Fruit fly (Drosophila melanogaster): ENCODE measurements around the gene CG8814.

The CG8814 gene

DNA sequence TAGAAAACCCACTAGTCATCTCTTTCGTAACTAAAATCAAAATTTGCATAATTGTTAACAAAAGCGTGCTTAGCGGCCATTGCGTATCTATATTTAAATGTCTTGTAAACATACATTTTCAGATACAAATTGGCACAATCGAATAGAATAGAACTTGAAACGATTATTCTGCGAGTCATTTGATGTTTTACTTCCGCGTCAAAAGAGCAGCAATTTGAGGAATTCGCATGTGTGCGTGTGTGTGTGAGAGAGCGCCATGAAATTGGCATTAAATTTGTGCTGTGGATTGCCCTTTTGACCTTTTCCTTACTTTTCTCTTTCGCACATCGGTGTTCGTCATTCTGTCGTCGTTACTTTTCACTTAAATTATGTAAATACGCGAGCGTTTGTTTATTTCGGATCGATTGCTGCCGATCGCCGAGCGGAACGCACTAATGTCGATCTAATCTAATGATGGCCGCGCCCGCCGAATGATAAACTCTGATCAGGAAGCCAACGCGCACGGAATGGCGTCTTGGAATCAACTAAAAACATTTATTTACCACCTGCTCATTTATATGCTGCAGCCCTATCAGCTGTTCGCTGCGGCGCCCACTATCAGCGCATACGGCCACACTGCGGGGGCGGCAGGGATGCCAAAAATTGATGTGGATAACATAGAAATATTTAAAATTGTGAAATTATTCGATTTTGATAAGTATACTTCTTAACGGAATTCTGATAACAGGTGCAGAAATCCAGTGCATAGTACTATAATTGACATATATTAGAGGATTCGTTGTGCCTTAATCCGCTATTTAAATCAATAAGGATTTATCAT is 10.2 kb downstream of the CG8814 start:
- TF ChIP-seq CG8159 (tag; optimal IDR thresholded peaks at IDR 0.05) (peak; percentile 10), CG4496 (GFP tag; IDR thresholded peaks at IDR 0.05) (peak; percentile 53), Snoo (tag; optimal IDR thresholded peaks at IDR 0.05) (no peak), CG32121 (GFP tag; IDR thresholded peaks at IDR 0.05) (peak; percentile 36), gl (tag; optimal IDR thresholded peaks at IDR 0.05) (peak; percentile 3), CG8301 (tag; optimal IDR thresholded peaks at IDR 0.05) (no peak), CG17806 (tag; optimal IDR thresholded peaks at IDR 0.05) (no peak), CG14655 (GFP tag; optimal IDR thresholded peaks at IDR 0.05) (no peak), D1 (tag; optimal IDR thresholded peaks at IDR 0.05) (no peak), Pif1A (GFP tag; optimal IDR thresholded peaks at IDR 0.05) (no peak), Ets98B (GFP tag; IDR thresholded peaks at IDR 0.05) (peak; percentile 32), CG15710 (tag; optimal IDR thresholded peaks at IDR 0.05) (peak; percentile 26), CG10348 (GFP tag; IDR thresholded peaks at IDR 0.05) (no peak), CG13204 (GFP tag; optimal IDR thresholded peaks at IDR 0.05) (no peak), EcR (GFP tag; optimal IDR thresholded peaks at IDR 0.05) (no peak), rn (GFP tag; IDR thresholded peaks at IDR 0.05) (0 out of 2 replicates have a peak, but pooled peaks have one; percentile 33), CG9948 (tag; optimal IDR thresholded peaks at IDR 0.05) (no peak), CG12605 (GFP tag; IDR thresholded peaks at IDR 0.05) (peak; percentile 36; the same call in 1 of the 2 replicates), CG34367 (tag; optimal IDR thresholded peaks at IDR 0.05) (no peak), Pif1B (GFP tag; optimal IDR thresholded peaks at IDR 0.05) (no peak), fd96Ca (GFP tag; IDR thresholded peaks at IDR 0.05) (no peak)

- TF ChIP-seq rn (GFP tag; IDR thresholded peaks at IDR 0.05), result no peak
- peak; percentile 73; the same call in 2 of the 3 replicates for TF ChIP-seq CG4496 (GFP tag; IDR thresholded peaks at IDR 0.05)
- no peak for TF ChIP-seq D1 (tag; optimal IDR thresholded peaks at IDR 0.05)
- TF ChIP-seq CG10348 (GFP tag; IDR thresholded peaks at IDR 0.05), result no peak
- no peak for TF ChIP-seq CG32121 (GFP tag; IDR thresholded peaks at IDR 0.05)
- peak; percentile 17 for TF ChIP-seq EcR (GFP tag; optimal IDR thresholded peaks at IDR 0.05)
- no peak for TF ChIP-seq CG8301 (tag; optimal IDR thresholded peaks at IDR 0.05)
- TF ChIP-seq fd96Ca (GFP tag; IDR thresholded peaks at IDR 0.05), result peak; percentile 75; the same call in 2 of the 3 replicates
- TF ChIP-seq CG8159 (tag; optimal IDR thresholded peaks at IDR 0.05), result peak; percentile 5
- no peak for TF ChIP-seq CG34367 (tag; optimal IDR thresholded peaks at IDR 0.05)
- TF ChIP-seq CG14655 (GFP tag; optimal IDR thresholded peaks at IDR 0.05), result peak; percentile 38
- TF ChIP-seq CG9948 (tag; optimal IDR thresholded peaks at IDR 0.05), result no peak
- TF ChIP-seq Pif1B (GFP tag; optimal IDR thresholded peaks at IDR 0.05), result peak; percentile 28
- peak; percentile 7; the same call in 1 of the 2 replicates for TF ChIP-seq CG12605 (GFP tag; IDR thresholded peaks at IDR 0.05)
- TF ChIP-seq CG13204 (GFP tag; optimal IDR thresholded peaks at IDR 0.05), result no peak
- peak; percentile 53 for TF ChIP-seq Pif1A (GFP tag; optimal IDR thresholded peaks at IDR 0.05)
- TF ChIP-seq Ets98B (GFP tag; IDR thresholded peaks at IDR 0.05), result peak; percentile 25; the same call in 1 of the 2 replicates
- TF ChIP-seq CG17806 (tag; optimal IDR thresholded peaks at IDR 0.05), result no peak
- TF ChIP-seq Snoo (tag; optimal IDR thresholded peaks at IDR 0.05), result no peak
- no peak for TF ChIP-seq gl (tag; optimal IDR thresholded peaks at IDR 0.05)
- TF ChIP-seq CG15710 (tag; optimal IDR thresholded peaks at IDR 0.05), result no peak
These were observed 11.0 kb downstream of the CG8814 start, which contains the start of the genes NTPase and lilli for dm6 chr2L:2885503-2886225. Gene NTPase, minus strand, starts transcription at chr2L:2885850. Gene lilli, plus strand, starts transcription at chr2L:2885929.

DNA sequence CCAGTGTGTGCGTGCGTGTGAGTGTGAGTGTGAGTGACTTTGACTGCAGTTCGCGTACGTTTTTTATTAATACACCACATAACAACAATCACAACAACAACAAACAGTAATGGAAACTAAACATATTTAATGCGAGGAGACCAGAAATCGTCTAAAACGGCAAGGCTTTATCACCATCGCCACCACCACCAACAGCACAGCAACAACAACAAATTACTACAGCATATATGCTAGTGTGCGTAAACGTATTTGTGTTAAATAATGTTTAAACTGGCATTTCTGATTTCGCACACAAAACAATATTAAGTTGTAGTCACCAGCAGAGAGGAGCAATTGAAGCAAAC is 11.5 kb downstream of the CG8814 start:
- TF ChIP-seq Snoo (tag; optimal IDR thresholded peaks at IDR 0.05), result no peak
- no peak for TF ChIP-seq Pif1B (GFP tag; optimal IDR thresholded peaks at IDR 0.05)
- TF ChIP-seq rn (GFP tag; IDR thresholded peaks at IDR 0.05), result no peak
- TF ChIP-seq CG13204 (GFP tag; optimal IDR thresholded peaks at IDR 0.05), result no peak
- TF ChIP-seq gl (tag; optimal IDR thresholded peaks at IDR 0.05), result no peak
- no peak for TF ChIP-seq CG4496 (GFP tag; IDR thresholded peaks at IDR 0.05)
- TF ChIP-seq EcR (GFP tag; optimal IDR thresholded peaks at IDR 0.05), result no peak
- no peak for TF ChIP-seq CG9948 (tag; optimal IDR thresholded peaks at IDR 0.05)

DNA sequence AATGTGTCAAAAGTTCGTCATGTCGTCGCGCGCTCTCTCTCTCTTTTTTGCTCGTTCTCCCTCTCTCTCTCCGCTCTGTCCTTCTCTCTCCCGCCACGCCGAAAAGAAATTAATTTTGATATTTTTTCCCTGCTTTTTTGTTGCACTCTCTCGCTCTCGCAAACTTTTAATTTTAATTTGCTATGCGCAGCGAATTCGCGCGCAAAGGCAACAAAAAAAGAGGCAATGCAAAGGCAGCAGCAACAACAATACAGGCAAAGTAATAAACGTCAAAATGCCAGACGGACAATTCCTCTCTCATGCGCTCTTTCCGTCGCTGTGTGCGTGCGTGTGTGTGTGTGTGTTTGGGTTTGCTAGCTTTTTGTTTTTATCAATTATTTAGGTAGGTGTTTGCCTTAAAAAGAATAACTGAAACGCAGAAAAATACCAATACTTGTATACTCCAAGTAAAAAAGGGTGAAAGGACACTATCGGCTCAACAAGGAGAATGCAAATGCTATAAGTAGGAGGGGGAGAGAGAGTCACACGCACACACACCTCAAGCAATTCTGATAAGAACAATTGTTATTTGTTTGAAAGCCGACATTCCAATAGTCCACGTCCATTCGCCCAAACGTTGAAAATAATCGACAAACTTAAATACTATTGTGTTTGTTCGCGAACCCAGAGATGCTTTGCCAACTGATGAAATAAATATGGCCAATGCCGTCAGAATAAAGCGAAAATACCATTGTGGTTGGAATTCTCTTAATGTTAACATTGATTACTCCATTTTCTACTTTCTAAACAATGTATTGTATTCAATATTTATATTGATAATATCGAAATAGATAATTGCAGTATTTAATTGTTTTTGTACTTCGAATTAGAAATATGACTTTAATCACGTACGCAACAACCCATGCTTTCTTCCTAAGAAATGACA is 12.2 kb downstream of the CG8814 start:
- TF ChIP-seq Snoo (tag; optimal IDR thresholded peaks at IDR 0.05) (no peak), Pif1A (GFP tag; optimal IDR thresholded peaks at IDR 0.05) (no peak), fd96Ca (GFP tag; IDR thresholded peaks at IDR 0.05) (peak; percentile 51; the same call in 2 of the 3 replicates), D1 (tag; optimal IDR thresholded peaks at IDR 0.05) (peak; percentile 4), Ets98B (GFP tag; IDR thresholded peaks at IDR 0.05) (peak; percentile 65; the same call in 1 of the 2 replicates), CG9948 (tag; optimal IDR thresholded peaks at IDR 0.05) (no peak), CG8301 (tag; optimal IDR thresholded peaks at IDR 0.05) (no peak), CG14655 (GFP tag; optimal IDR thresholded peaks at IDR 0.05) (peak; percentile 23), CG34367 (tag; optimal IDR thresholded peaks at IDR 0.05) (no peak), CG15710 (tag; optimal IDR thresholded peaks at IDR 0.05) (peak; percentile 14), CG32121 (GFP tag; IDR thresholded peaks at IDR 0.05) (peak; percentile 32; the same call in 1 of the 2 replicates), CG4496 (GFP tag; IDR thresholded peaks at IDR 0.05) (peak; percentile 59; the same call in 2 of the 3 replicates), CG12605 (GFP tag; IDR thresholded peaks at IDR 0.05) (peak; percentile 78), Pif1B (GFP tag; optimal IDR thresholded peaks at IDR 0.05) (peak; percentile 17), rn (GFP tag; IDR thresholded peaks at IDR 0.05) (no peak), CG17806 (tag; optimal IDR thresholded peaks at IDR 0.05) (no peak), CG13204 (GFP tag; optimal IDR thresholded peaks at IDR 0.05) (peak; percentile 46), CG8159 (tag; optimal IDR thresholded peaks at IDR 0.05) (peak; percentile 37), EcR (GFP tag; optimal IDR thresholded peaks at IDR 0.05) (peak; percentile 9), gl (tag; optimal IDR thresholded peaks at IDR 0.05) (peak; percentile 57), CG10348 (GFP tag; IDR thresholded peaks at IDR 0.05) (no peak)
